Worm (Caenorhabditis elegans) whole organism, early embryonic: ENCODE results near the gene C33H5.16.

ENCODE experiments used
- ama-1 ChIP-seq: fragments of 150-350 bp; optimal IDR thresholded peaks from 2 replicates; lab custom pipeline; 2014
- hmg-4 ChIP-seq: fragments of 200-800 bp; sonication (Bioruptor generic); optimal IDR thresholded peaks from 2 replicates; lab custom pipeline; 2018; ENCODE audit warnings: mild to moderate bottlenecking, missing genetic modification characterization, missing compliant biosample characterization

DNA sequence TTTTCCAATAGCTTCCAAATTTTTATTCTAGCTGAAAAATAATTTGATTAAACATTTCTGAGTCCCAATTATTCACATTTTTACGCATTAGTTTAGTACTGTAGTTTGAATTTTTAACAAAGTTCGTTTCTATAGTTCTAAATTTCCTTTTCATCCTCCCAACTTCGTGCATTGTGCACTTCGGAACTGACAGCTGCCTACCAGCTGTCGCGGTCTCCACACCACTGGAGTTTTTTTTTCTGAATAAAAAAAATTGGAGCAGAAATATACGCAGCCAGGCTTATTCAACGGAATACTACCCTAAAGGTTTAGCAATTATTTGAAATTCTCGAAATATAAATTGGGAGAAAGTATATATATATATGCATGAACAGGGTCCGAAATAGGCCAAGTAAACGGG is 46.1 kb upstream of the C33H5.16 start:
- no peak for TF ChIP-seq hmg-4 (GFP tag; lab: Kevin White, UChicago)
- no peak for TF ChIP-seq ama-1
